Fruit fly (Drosophila melanogaster) whole organism, embryonic: ENCODE data around the gene Ndfip.

Source experiments
- Asciz ChIP-seq: fragments of 200-800 bp; sonication (Bioruptor generic); optimal IDR thresholded peaks from 2 replicates; lab custom pipeline; 2017; ENCODE audit warnings: missing biosample characterization, mild to moderate bottlenecking, missing genetic modification characterization, missing genetic modification reagents
- BtbVII ChIP-seq: fragments of 200-800 bp; sonication (Bioruptor generic); optimal IDR thresholded peaks from 3 replicates; lab custom pipeline; 2017; ENCODE audit warnings: missing biosample characterization, mild to moderate bottlenecking, missing genetic modification characterization
- CG10147 ChIP-seq: fragments of 200-800 bp; sonication (Bioruptor generic); optimal IDR thresholded peaks from 2 replicates; lab custom pipeline; 2019; ENCODE audit warnings: missing biosample characterization, mild to moderate bottlenecking, missing genetic modification characterization, moderate library complexity
- CG12219 ChIP-seq: fragments of 200-800 bp; sonication (Bioruptor generic); optimal IDR thresholded peaks from 3 replicates; lab custom pipeline; 2018; ENCODE audit warnings: missing biosample characterization, mild to moderate bottlenecking, missing genetic modification characterization
- CG12659 ChIP-seq: fragments of 200-800 bp; sonication (Bioruptor generic); optimal IDR thresholded peaks from 3 replicates; lab custom pipeline; 2017; ENCODE audit warnings: mild to moderate bottlenecking, missing biosample characterization, missing genetic modification reagents, missing genetic modification characterization
- CG14014 ChIP-seq: fragments of 200-800 bp; sonication (Bioruptor generic); IDR thresholded peaks from 2 replicates; pipeline ENCODE4 v1.3.6; 2022; ENCODE audit warnings: missing biosample characterization, missing genetic modification characterization
- CG2678 ChIP-seq: fragments of 200-800 bp; sonication (Bioruptor generic); optimal IDR thresholded peaks from 3 replicates; lab custom pipeline; 2019; ENCODE audit warnings: missing biosample characterization, mild to moderate bottlenecking, missing genetic modification characterization, moderate library complexity
- CG42726 ChIP-seq: fragments of 200-800 bp; sonication (Bioruptor generic); IDR thresholded peaks from 2 replicates; pipeline ENCODE4 v1.3.6; 2022; ENCODE audit warnings: missing biosample characterization, missing genetic modification characterization; ENCODE audit not compliant: partially characterized antibody
- CG43689 ChIP-seq: fragments of 200-800 bp; sonication (Bioruptor generic); IDR thresholded peaks from 2 replicates; pipeline ENCODE4 v1.3.6; 2022; ENCODE audit warnings: missing biosample characterization, missing genetic modification characterization
- CG4707 ChIP-seq: fragments of 200-800 bp; sonication (Bioruptor generic); optimal IDR thresholded peaks from 2 replicates; lab custom pipeline; 2018; ENCODE audit warnings: missing biosample characterization, mild to moderate bottlenecking, missing genetic modification characterization, moderate library complexity
- CG6813 ChIP-seq: fragments of 200-800 bp; sonication (Bioruptor generic); optimal IDR thresholded peaks from 2 replicates; lab custom pipeline; 2017; ENCODE audit warnings: missing biosample characterization, missing genetic modification characterization, mild to moderate bottlenecking, moderate library complexity, missing genetic modification reagents
- CG6854 ChIP-seq: fragments of 200-800 bp; sonication (Bioruptor generic); optimal IDR thresholded peaks from 3 replicates; lab custom pipeline; 2017; ENCODE audit warnings: missing biosample characterization, mild to moderate bottlenecking, missing genetic modification characterization
- CG8281 ChIP-seq: fragments of 200-800 bp; sonication (Bioruptor generic); optimal IDR thresholded peaks from 2 replicates; lab custom pipeline; 2018; ENCODE audit warnings: missing biosample characterization, mild to moderate bottlenecking, missing genetic modification characterization, moderate library complexity
- Dfd ChIP-seq, 2 experiments: fragments of >200 bp; optimal IDR thresholded peaks; 2 replicates each; lab custom pipeline; 2017; ENCODE audit warnings: missing biosample characterization in 2 of 2, missing genetic modification characterization in 2 of 2
- Dp ChIP-seq: fragments of 200-800 bp; sonication (Bioruptor generic); optimal IDR thresholded peaks from 2 replicates; lab custom pipeline; 2018; ENCODE audit warnings: missing biosample characterization, mild to moderate bottlenecking, missing genetic modification characterization, moderate library complexity
- E2f1 ChIP-seq: fragments of 200-800 bp; sonication (Bioruptor generic); IDR thresholded peaks from 2 replicates; pipeline ENCODE4 v1.3.6; 2022; ENCODE audit warnings: missing biosample characterization, missing genetic modification characterization
- Eip74EF ChIP-seq, 2 experiments: fragments of 200-800 bp in 1 of 2; fragments of >200 bp in 1 of 2; sonication (Bioruptor generic) in 1 of 2; optimal IDR thresholded peaks; 2 replicates each; lab custom pipeline; 2017 to 2019; ENCODE audit warnings: missing biosample characterization in 2 of 2, missing genetic modification characterization in 2 of 2, mild to moderate bottlenecking in 1 of 2, moderate library complexity in 1 of 2
- HLH3B ChIP-seq: fragments of 200-800 bp; sonication (Bioruptor generic); IDR thresholded peaks from 2 replicates; pipeline ENCODE4 v1.3.6; 2022; ENCODE audit warnings: missing biosample characterization, missing genetic modification characterization
- Hmr ChIP-seq: fragments of 200-800 bp; sonication (Bioruptor generic); optimal IDR thresholded peaks from 3 replicates; lab custom pipeline; 2017; ENCODE audit warnings: mild to moderate bottlenecking, missing biosample characterization, missing genetic modification reagents, missing genetic modification characterization
- Lhr ChIP-seq: fragments of 200-800 bp; sonication (Bioruptor generic); optimal IDR thresholded peaks from 3 replicates; lab custom pipeline; 2017; ENCODE audit warnings: mild to moderate bottlenecking, missing biosample characterization, missing genetic modification reagents, missing genetic modification characterization
- Lim3 ChIP-seq: fragments of 200-800 bp; sonication (Bioruptor generic); IDR thresholded peaks from 2 replicates; pipeline ENCODE4 v1.3.6; 2022; ENCODE audit warnings: missing biosample characterization, missing genetic modification characterization
- Med ChIP-seq: fragments of 200-800 bp; sonication (Bioruptor generic); peaks from one replicate; lab custom pipeline; 2016; ENCODE audit warnings: missing biosample characterization, missing genetic modification characterization, mild to moderate bottlenecking, inconsistent platforms, moderate library complexity
- NK7.1 ChIP-seq: fragments of 200-800 bp; sonication (Bioruptor generic); optimal IDR thresholded peaks from 3 replicates; lab custom pipeline; 2016; ENCODE audit warnings: missing biosample characterization, missing genetic modification characterization
- abd-A ChIP-seq: fragments of 200-800 bp; sonication (Bioruptor generic); optimal IDR thresholded peaks from 3 replicates; lab custom pipeline; 2019; ENCODE audit warnings: missing biosample characterization, mild to moderate bottlenecking, missing genetic modification characterization, moderate library complexity
- btn ChIP-seq: fragments of 200-800 bp; sonication (Bioruptor generic); optimal IDR thresholded peaks from 2 replicates; lab custom pipeline; 2016; ENCODE audit warnings: missing biosample characterization, missing genetic modification characterization
- cwo ChIP-seq: fragments of 200-800 bp; sonication (Bioruptor generic); optimal IDR thresholded peaks from 3 replicates; lab custom pipeline; 2017; ENCODE audit warnings: missing biosample characterization, missing genetic modification characterization, mild to moderate bottlenecking, moderate library complexity, missing genetic modification reagents
- disco-r ChIP-seq: fragments of 200-800 bp; sonication (Bioruptor generic); optimal IDR thresholded peaks from 2 replicates; lab custom pipeline; 2016; ENCODE audit warnings: missing biosample characterization, missing genetic modification characterization
- fd96Cb ChIP-seq: fragments of 200-800 bp; sonication (Bioruptor generic); optimal IDR thresholded peaks from 2 replicates; lab custom pipeline; 2018; ENCODE audit warnings: missing biosample characterization, mild to moderate bottlenecking, missing genetic modification characterization, moderate library complexity
- gt ChIP-seq: fragments of 200-800 bp; sonication (Bioruptor generic); IDR thresholded peaks from 2 replicates; pipeline ENCODE4 v1.3.6; 2022; ENCODE audit warnings: missing biosample characterization, missing genetic modification characterization
- hkb ChIP-seq, 2 experiments: fragments of 200-800 bp in 1 of 2; fragments of >200 bp in 1 of 2; sonication (Bioruptor generic) in 1 of 2; IDR thresholded peaks in 1 of 2; optimal IDR thresholded peaks in 1 of 2; 2 replicates each; pipeline versions ENCODE4 v1.3.6 to Lab custom; 2017 to 2022; ENCODE audit warnings: missing biosample characterization in 1 of 2, missing genetic modification characterization in 1 of 2
- jing ChIP-seq: fragments of 200-800 bp; sonication (Bioruptor generic); optimal IDR thresholded peaks from 2 replicates; lab custom pipeline; 2018; ENCODE audit warnings: missing biosample characterization, mild to moderate bottlenecking, missing genetic modification characterization
- jumu ChIP-seq: fragments of 200-800 bp; sonication (Bioruptor generic); optimal IDR thresholded peaks from 3 replicates; lab custom pipeline; 2016; ENCODE audit warnings: missing biosample characterization, missing genetic modification characterization
- kni ChIP-seq: fragments of 200-800 bp; sonication (Bioruptor generic); optimal IDR thresholded peaks from 3 replicates; lab custom pipeline; 2017; ENCODE audit warnings: mild to moderate bottlenecking, missing biosample characterization, missing genetic modification reagents, missing genetic modification characterization
- nerfin-1 ChIP-seq: fragments of 200-800 bp; sonication (Bioruptor generic); optimal IDR thresholded peaks from 3 replicates; lab custom pipeline; 2019; ENCODE audit warnings: missing biosample characterization, mild to moderate bottlenecking, missing genetic modification characterization, moderate library complexity
- nerfin-2 ChIP-seq: fragments of 200-800 bp; sonication (Bioruptor generic); IDR thresholded peaks from 2 replicates; pipeline ENCODE4 v1.3.6; 2022; ENCODE audit warnings: missing biosample characterization, missing genetic modification characterization; ENCODE audit not compliant: partially characterized antibody
- nom ChIP-seq: fragments of 200-800 bp; sonication (Bioruptor generic); optimal IDR thresholded peaks from 2 replicates; lab custom pipeline; 2017; ENCODE audit warnings: missing biosample characterization, missing genetic modification characterization, mild to moderate bottlenecking, moderate library complexity, missing genetic modification reagents
- run ChIP-seq: fragments of 200-800 bp; sonication (Bioruptor generic); optimal IDR thresholded peaks from 3 replicates; lab custom pipeline; 2018; ENCODE audit warnings: missing biosample characterization, mild to moderate bottlenecking, missing genetic modification characterization
- salm ChIP-seq: fragments of 200-800 bp; sonication (Bioruptor generic); optimal IDR thresholded peaks from 2 replicates; lab custom pipeline; 2018; ENCODE audit warnings: missing biosample characterization, mild to moderate bottlenecking, missing genetic modification characterization
- sd ChIP-seq: fragments of 200-800 bp; sonication (Bioruptor generic); optimal IDR thresholded peaks from 3 replicates; lab custom pipeline; 2018; ENCODE audit warnings: missing biosample characterization, mild to moderate bottlenecking, missing genetic modification characterization, moderate library complexity
- sens ChIP-seq: fragments of 200-800 bp; sonication (Bioruptor generic); peaks from one replicate; lab custom pipeline; 2016; ENCODE audit warnings: missing biosample characterization, missing genetic modification characterization
- seq ChIP-seq: fragments of 200-800 bp; sonication (Bioruptor generic); IDR thresholded peaks from 2 replicates; pipeline ENCODE4 v1.3.6; 2022; ENCODE audit warnings: missing biosample characterization, missing genetic modification characterization
- slp2 ChIP-seq: fragments of 200-800 bp; sonication (Bioruptor generic); optimal IDR thresholded peaks from 2 replicates; lab custom pipeline; 2016; ENCODE audit warnings: missing biosample characterization, missing genetic modification characterization
- unpg ChIP-seq: fragments of 200-800 bp; sonication (Bioruptor generic); optimal IDR thresholded peaks from 3 replicates; lab custom pipeline; 2018; ENCODE audit warnings: missing biosample characterization, mild to moderate bottlenecking, missing genetic modification characterization, moderate library complexity
- vfl ChIP-seq: fragments of 200-800 bp; sonication (Bioruptor generic); optimal IDR thresholded peaks from 2 replicates; lab custom pipeline; 2016; ENCODE audit warnings: missing biosample characterization, missing genetic modification characterization
- vvl ChIP-seq: fragments of 200-800 bp; sonication (Bioruptor generic); IDR thresholded peaks from 2 replicates; pipeline ENCODE4 v1.3.6; 2022; ENCODE audit warnings: missing biosample characterization, missing genetic modification characterization
- wek ChIP-seq: fragments of 200-800 bp; sonication (Bioruptor generic); optimal IDR thresholded peaks from 3 replicates; lab custom pipeline; 2018; ENCODE audit warnings: missing biosample characterization, mild to moderate bottlenecking, missing genetic modification characterization, moderate library complexity

Gene Ndfip

DNA sequence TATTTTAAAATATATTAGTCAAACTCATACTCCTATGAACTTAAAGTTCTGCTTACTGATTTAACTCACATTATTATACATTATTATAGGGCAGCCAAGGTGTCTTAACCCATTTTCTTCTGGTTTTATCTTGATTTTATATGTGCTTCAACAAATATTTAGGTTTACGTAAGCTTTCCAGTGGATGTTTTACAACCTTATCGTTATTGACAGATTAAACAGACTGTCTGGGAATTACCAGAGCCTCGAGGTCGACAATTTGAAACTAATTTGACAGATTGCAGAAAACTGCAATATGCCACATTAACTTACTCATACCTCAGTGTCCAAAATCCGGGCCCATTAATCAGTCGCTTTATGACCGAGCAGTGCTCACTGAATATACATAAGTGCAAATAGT is 22.8 kb downstream of the Ndfip start:
- TF ChIP-seq nom (peak; percentile 51), BtbVII (no peak)

DNA sequence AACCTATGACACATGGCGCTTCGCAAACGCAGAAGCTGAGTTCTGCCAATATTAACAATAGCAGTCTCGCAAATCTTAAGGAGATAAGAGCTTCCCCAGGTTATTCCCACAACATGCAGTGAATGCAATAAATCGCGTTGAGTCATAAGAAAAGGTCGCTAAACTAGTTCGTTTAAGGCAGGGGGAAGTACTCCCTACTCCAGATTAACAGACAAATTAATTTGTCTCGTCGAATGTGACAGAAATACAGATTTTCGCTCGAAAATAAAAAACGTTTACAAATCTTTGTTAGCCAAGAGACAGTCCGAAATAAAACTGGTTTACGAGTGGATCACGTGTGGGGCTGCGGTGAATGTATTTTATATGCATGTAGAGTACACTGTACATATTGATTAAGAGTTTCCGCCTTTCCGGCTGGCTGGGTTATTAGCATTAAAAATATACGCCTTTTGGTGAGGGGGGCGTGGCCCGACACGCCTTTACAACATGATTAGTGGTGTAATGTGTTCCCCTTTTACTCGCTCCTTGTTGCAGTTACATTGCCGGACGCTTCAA is 28.4 kb downstream of the Ndfip start:
- TF ChIP-seq run (tag; lab: Kevin White, UChicago): no peak
- TF ChIP-seq CG2678 (tag; lab: Kevin White, UChicago): no peak
- TF ChIP-seq btn (GFP tag; lab: Kevin White, UChicago): no peak
- no peak for TF ChIP-seq hkb (optimal IDR thresholded peaks at IDR 0.05; lab: Kevin White, UChicago)
- 0 out of 2 replicates have a peak, but pooled peaks have one; percentile 20 for TF ChIP-seq hkb (GFP tag; IDR thresholded peaks at IDR 0.05; lab: Robert Waterston, UW)
- TF ChIP-seq NK7.1: no peak
- TF ChIP-seq CG43689 (GFP tag; lab: Robert Waterston, UW): no peak
- peak in 1 of 2 experiments; percentile 54 for TF ChIP-seq Eip74EF (GFP tag; optimal IDR thresholded peaks at IDR 0.05; lab: Kevin White, UChicago)
- no peak for TF ChIP-seq fd96Cb (tag; lab: Kevin White, UChicago)
- TF ChIP-seq Dp: no peak
- no peak for TF ChIP-seq unpg
- TF ChIP-seq kni (GFP tag; lab: Kevin White, UChicago): peak; percentile 22
- no peak for TF ChIP-seq gt (GFP tag; lab: Robert Waterston, UW)
- TF ChIP-seq jing (GFP tag; lab: Kevin White, UChicago): no peak
- peak; percentile 59 for TF ChIP-seq cwo (GFP tag; lab: Kevin White, UChicago)
- no peak for TF ChIP-seq Dfd (GFP tag; optimal IDR thresholded peaks at IDR 0.05; lab: Kevin White, UChicago)
- TF ChIP-seq Lim3 (GFP tag; lab: Robert Waterston, UW): no peak
- no peak for TF ChIP-seq CG4707 (GFP tag; lab: Kevin White, UChicago)
- TF ChIP-seq vvl (GFP tag; lab: Robert Waterston, UW): peak; percentile 76
- no peak for TF ChIP-seq vfl (GFP tag; lab: Kevin White, UChicago)
- TF ChIP-seq Lhr (GFP tag; lab: Kevin White, UChicago): no peak
- TF ChIP-seq abd-A (tag; lab: Kevin White, UChicago): no peak
- peak; percentile 32 for TF ChIP-seq sens (GFP tag; lab: Kevin White, UChicago)
- TF ChIP-seq Asciz (GFP tag; lab: Kevin White, UChicago): peak; percentile 25
- TF ChIP-seq E2f1 (GFP tag; lab: Robert Waterston, UW): no peak
- no peak for TF ChIP-seq CG12219 (GFP tag; lab: Kevin White, UChicago)
- TF ChIP-seq nerfin-2 (GFP tag; lab: Robert Waterston, UW): no peak
- TF ChIP-seq CG10147 (GFP tag; lab: Kevin White, UChicago): no peak

DNA sequence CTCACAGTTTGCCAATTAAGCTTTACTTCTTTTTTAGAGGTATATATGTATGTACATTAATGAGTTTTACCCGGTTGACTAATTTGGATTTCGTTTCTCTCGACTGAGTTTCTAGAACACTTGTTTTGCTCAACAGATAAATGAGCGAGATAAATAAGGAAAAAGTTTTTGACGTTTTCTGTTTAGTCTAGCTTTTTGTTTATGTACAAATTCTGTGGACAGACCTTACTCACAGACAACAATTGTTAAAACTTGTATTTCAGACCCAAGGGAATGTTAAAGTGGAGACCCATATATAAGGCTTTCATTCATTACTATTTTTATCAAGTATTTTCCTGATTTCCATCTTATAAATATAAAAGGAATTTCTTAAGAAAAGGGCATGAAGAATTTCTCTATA is 29.1 kb downstream of the Ndfip start:
- TF ChIP-seq CG6813 (GFP tag; lab: Kevin White, UChicago) (peak; percentile 9), CG6854 (GFP tag; lab: Kevin White, UChicago) (peak; percentile 63), CG8281 (tag; lab: Kevin White, UChicago) (peak; percentile 6), nerfin-1 (tag; lab: Kevin White, UChicago) (no peak), CG12659 (GFP tag; lab: Kevin White, UChicago) (peak; percentile 14), wek (GFP tag; lab: Kevin White, UChicago) (peak; percentile 31), disco-r (GFP tag; lab: Kevin White, UChicago) (no peak), CG42726 (GFP tag; lab: Robert Waterston, UW) (no peak), HLH3B (GFP tag; lab: Robert Waterston, UW) (no peak), salm (tag; lab: Kevin White, UChicago) (peak; percentile 8), jumu (GFP tag; lab: Kevin White, UChicago) (no peak), seq (GFP tag; lab: Robert Waterston, UW) (0 out of 2 replicates have a peak, but pooled peaks have one; percentile 8), CG4707 (GFP tag; lab: Kevin White, UChicago) (peak; percentile 0), jing (GFP tag; lab: Kevin White, UChicago) (no peak), CG14014 (peak; percentile 32; the same call in 1 of the 2 replicates), CG12219 (GFP tag; lab: Kevin White, UChicago) (no peak), slp2 (GFP tag; lab: Kevin White, UChicago) (no peak), sd (tag; lab: Kevin White, UChicago) (no peak), Med (GFP tag; lab: Kevin White, UChicago) (peak; percentile 66), Hmr (GFP tag; lab: Kevin White, UChicago) (peak; percentile 63)
